Worm (Caenorhabditis elegans): ENCODE measurements around the gene pqn-39.

The pqn-39 gene

DNA sequence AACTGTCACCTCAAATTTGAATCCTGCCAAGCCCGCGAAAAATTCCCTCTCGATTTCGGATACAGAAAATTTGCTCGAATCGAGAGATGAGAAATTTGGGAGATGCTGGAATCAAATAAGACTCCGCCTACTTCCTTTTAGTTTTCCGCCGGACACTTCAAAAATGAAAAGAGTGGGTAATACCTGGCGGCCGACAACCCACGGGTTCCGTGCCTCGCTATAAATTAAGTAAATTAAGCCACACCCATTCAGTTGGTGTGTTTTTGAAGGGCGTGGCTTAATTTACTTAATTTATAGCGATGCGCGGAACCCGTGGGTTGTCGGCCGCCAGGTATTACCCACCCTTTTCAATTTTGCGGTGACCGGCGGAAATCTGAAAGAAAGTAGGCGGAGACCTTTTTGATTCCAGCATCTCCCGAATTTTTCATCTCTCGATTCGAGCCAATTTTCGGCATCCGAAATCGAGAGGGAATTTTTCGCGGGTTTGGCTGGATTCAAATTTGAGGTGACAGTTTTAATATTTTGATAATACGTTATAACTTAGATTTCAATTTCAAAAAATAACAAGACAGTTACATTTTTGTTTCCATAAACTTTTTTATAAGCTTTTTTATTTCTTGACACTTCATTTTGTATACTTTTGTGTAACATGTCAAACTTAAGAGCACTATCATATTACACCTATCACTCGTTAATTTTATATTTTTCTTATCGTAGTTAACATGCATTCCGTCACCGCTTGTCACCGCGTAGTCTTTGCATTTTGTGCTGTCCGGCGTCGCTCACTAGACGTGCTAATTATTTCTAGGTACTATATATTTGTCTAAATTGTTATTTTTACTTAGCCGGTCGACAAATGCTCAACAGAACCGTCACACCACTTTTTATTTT, 21.5 kb downstream of the pqn-39 start:
- no peak for TF ChIP-seq him-1 (tag; optimal IDR thresholded peaks at IDR 0.05)
- no peak for TF ChIP-seq dao-5 (tag; optimal IDR thresholded peaks at IDR 0.05)

DNA sequence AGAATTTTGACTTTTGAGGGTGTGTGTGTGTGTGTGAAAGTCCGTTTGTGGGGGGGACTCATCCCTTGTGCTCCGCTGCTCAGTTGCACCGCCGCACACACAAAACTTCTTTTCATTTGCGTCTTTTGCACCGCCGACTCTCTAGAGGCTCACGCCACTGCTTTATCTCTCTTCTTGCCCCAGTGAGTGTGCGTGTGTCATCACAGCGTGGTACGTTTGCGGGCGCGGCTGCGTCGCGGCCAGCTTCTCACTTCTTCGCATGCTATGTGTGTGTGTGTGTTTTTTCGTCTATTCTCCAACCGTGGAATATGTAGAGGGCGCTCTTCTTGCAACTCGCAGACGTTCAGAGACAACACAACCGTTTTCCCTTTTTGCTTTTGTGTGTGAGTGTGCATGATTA, 23.0 kb downstream of the pqn-39 start:
- TF ChIP-seq dao-5 (tag; optimal IDR thresholded peaks at IDR 0.05) (no peak), him-1 (tag; optimal IDR thresholded peaks at IDR 0.05) (peak; percentile 68)

DNA sequence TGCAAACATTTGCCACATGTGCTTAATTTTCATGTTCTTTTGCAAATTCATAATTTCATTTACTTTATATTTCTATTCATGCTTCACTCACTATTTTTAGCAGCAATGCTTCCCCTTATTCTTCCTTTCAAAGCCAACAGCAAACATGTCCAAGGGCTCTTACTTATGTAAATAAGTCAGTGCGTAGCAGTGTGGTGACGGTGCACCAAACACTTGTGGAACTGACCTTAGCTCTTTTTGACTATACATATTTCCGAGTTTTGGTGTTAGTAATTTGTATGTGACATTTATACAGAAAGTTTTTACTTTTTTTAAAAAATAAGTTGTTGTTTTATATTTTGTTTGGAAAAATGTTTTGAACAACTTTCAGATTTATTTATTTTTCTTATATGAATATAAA, 23.4 kb downstream of the pqn-39 start:
- no peak for TF ChIP-seq dao-5 (tag; optimal IDR thresholded peaks at IDR 0.05)
- no peak for TF ChIP-seq him-1 (tag; optimal IDR thresholded peaks at IDR 0.05)
- TF ChIP-seq W03F9.2 (tag; optimal IDR thresholded peaks at IDR 0.05): no peak

DNA sequence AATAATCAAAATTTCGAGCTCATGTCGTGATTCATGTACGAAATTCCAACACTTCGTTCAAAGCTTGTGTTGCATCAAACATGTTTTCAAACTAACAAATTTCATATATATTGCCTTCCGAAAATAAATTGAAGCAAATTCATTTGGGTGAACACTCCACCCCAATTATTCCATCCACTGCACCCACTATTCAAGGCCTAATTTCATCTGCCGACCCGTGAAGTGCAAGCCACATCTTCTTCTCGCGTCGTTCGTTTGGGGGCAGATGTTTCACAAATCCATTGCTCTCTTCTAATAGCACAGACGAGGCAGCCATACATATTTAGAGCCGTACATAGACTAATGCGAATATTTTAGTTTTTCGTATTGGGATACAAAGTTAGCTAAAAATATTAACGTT, 24.3 kb downstream of the pqn-39 start:
- no peak for TF ChIP-seq W03F9.2 (tag; optimal IDR thresholded peaks at IDR 0.05)
- TF ChIP-seq him-1 (tag; optimal IDR thresholded peaks at IDR 0.05): no peak
- TF ChIP-seq dao-5 (tag; optimal IDR thresholded peaks at IDR 0.05): no peak

DNA sequence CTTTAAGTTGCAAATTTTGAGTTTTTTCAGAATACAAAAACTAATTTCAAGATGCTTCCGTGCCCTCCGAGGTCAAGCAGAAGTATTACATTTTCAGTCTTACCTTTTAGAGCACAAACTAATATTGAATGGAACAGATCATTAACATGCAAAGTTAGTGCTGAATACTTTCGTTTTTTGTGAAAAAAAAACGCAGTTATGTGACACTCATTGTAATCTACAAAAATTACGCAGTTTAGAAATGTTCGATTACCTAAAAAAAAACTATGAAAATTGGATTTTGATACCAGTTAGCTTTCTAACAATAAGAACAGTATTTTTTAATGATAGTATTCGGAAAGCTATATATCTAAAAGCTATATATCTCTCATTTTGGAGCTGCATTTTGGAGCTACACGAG, 26.6 kb downstream of the pqn-39 start:
- no peak for TF ChIP-seq W03F9.2 (tag; optimal IDR thresholded peaks at IDR 0.05)
- TF ChIP-seq him-1 (tag; optimal IDR thresholded peaks at IDR 0.05): no peak

DNA sequence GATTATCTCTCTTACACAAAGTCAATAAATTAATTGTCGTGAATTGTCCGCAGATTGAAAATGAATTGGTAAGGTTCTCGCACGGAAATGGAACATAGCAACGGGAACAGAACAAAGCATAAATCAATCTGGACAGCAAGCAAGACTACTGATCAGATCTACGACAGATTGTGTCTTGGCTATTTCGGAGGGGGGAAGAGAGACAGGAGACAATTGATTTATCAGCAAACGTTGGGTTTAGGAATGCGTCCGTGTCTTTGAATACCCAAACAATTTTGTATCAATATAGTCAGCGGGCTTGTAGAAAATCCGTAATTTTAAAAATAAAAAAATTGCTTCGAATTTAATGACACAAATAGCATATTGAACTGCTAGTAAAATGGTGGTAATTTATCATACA, 27.2 kb downstream of the pqn-39 start:
- TF ChIP-seq W03F9.2 (tag; optimal IDR thresholded peaks at IDR 0.05) (no peak), dao-5 (tag; optimal IDR thresholded peaks at IDR 0.05) (no peak), him-1 (tag; optimal IDR thresholded peaks at IDR 0.05) (no peak)

DNA sequence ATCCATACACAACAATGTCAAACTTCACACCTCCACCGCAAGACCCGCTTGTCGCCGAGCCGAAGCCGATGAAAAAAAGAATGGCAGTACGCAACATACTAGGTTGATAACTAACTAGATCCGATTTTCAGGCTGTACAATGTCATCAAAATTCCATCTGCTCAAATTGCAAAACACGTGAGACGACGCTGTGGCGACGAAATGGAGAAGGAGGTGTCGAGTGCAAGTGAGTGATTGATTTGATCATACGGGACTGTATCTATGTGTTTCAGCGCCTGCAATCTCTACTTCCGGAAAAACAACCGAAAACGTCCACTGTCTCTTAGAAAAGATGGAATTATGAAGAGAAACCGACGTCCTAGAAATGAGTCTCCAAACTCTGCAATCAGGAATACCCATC, 28.2 kb downstream of the pqn-39 start:
- TF ChIP-seq W03F9.2 (tag; optimal IDR thresholded peaks at IDR 0.05) (no peak), him-1 (tag; optimal IDR thresholded peaks at IDR 0.05) (no peak), dao-5 (tag; optimal IDR thresholded peaks at IDR 0.05) (no peak)

DNA sequence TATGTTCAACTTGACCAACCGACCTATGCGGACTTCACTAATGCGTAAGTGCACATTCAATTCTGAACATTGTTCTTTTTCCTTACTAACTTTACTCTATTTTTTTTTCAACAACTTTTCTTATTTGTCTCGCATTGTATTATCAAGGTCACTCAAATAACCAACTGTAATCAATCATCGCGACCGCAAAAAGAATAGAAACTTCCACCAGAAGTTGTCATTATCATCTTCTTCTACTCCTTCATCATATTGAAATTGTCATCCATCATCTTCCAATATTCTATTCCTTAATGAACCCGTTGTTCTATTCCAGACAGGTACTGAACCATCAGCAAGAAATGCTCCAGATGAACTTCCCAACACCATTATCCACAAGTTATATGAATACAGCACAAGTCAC, 29.1 kb downstream of the pqn-39 start:
- TF ChIP-seq dao-5 (tag; optimal IDR thresholded peaks at IDR 0.05) (no peak), W03F9.2 (tag; optimal IDR thresholded peaks at IDR 0.05) (no peak), him-1 (tag; optimal IDR thresholded peaks at IDR 0.05) (no peak)

DNA sequence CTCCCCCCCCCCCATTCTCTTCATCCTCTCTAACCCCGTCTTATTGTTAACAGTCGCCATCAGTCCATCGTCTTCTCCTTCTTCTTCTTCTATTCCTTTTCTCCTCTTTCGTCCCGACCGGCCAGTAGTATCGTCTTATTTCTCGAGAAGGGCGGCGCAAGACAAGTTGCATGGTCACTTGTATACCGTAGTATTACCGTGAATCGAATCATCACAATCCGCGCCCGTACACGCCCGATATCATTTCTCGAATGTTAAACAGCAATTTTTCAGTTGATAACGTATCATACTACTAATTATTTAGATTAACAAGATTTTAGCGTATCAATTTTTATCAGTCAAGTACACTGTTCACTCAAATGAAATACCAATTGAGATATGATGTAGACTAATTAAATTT, 30.6 kb downstream of the pqn-39 start:
- TF ChIP-seq dao-5 (tag; optimal IDR thresholded peaks at IDR 0.05): no peak
- TF ChIP-seq him-1 (tag; optimal IDR thresholded peaks at IDR 0.05): no peak
- no peak for TF ChIP-seq W03F9.2 (tag; optimal IDR thresholded peaks at IDR 0.05)

DNA sequence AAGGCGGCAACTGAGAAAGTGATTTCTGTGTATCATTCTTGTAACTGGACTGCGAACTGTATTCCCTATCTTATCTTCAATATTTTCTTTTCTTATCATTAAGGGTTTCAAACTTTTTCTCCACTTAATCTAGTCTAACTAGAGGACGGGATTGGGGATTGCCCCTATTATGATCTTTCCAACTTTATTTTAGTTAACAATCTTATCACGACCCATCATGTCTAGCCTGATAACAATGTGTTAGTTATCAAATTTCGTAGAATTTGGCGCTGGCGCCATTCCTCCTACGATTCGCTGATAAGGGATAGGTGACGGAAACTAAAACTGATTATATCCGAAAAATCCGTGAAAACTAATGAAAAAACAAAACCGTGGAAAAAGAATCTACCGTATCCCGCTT, 31.1 kb downstream of the pqn-39 start:
- TF ChIP-seq dao-5 (tag; optimal IDR thresholded peaks at IDR 0.05): no peak
- TF ChIP-seq W03F9.2 (tag; optimal IDR thresholded peaks at IDR 0.05): no peak
- TF ChIP-seq him-1 (tag; optimal IDR thresholded peaks at IDR 0.05): no peak

DNA sequence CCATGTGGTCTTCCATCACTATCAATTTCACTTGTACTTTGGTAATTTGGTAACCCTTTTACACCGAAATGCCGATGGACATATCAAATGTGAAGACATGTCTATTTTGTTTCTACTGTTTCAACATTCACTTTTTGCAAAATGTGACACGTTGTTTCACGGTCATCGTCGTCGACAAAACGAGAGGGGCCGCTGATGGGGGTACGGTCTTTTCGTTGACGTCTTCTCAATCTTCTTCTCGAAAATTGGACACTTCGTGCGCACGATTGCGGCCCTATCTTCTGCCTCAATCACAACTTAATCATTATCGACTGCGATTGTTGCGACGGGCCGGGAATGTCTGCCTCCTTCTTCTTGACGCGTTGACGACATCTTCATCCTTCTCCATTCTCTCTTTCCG, 31.8 kb downstream of the pqn-39 start:
- TF ChIP-seq W03F9.2 (tag; optimal IDR thresholded peaks at IDR 0.05): no peak
- TF ChIP-seq dao-5 (tag; optimal IDR thresholded peaks at IDR 0.05): no peak
- TF ChIP-seq him-1 (tag; optimal IDR thresholded peaks at IDR 0.05): no peak

DNA sequence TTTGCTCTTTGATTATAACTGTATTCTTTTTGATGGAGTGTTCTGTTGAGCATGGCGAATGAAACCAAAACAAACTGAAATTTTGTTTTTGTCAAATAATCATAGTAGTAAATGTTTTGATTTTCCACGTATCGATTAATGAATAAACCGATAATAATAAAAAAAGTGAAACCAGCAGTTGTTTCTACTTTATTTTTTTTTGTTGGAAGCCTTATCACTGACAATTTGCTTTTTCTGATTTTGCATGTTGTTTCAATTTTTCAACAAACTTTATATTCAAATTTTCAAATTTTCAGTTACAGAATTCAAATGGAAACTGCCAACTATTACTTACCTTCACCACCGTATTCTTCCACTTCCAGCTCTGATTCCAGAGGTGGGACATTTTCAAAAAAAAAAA, 33.9 kb downstream of the pqn-39 start, which contains the start of gene elt-3:
TSS of gene elt-3 (plus strand) at position 301 of the 400 bp plus-strand sequence.
- TF ChIP-seq W03F9.2 (tag; optimal IDR thresholded peaks at IDR 0.05): no peak
- no peak for TF ChIP-seq him-1 (tag; optimal IDR thresholded peaks at IDR 0.05)
- no peak for TF ChIP-seq dao-5 (tag; optimal IDR thresholded peaks at IDR 0.05)

DNA sequence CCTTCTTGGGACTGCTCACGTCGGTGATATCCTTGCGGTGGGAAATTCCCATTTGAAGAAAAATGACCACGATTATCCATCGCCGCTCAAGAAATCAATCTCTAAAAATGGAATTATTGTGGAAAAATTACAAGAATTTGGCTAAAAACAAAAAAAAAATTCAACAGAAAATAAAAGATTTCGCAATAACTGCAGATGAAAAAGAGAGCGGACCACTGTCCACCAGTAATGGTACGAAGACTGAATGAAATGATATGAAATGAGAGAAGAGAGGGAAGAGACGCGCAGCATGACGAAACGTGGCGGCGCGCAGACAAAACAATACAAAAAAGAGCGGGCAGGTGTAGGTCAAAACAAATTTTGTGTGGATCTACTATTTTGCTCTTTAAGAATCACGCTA, 38.9 kb downstream of the pqn-39 start, which contains the start of gene meg-1:
TSS of gene meg-1 (minus strand) at position 101 of the 400 bp plus-strand sequence.
- TF ChIP-seq him-1 (tag; optimal IDR thresholded peaks at IDR 0.05) (no peak), dao-5 (tag; optimal IDR thresholded peaks at IDR 0.05) (no peak), W03F9.2 (tag; optimal IDR thresholded peaks at IDR 0.05) (no peak)

DNA sequence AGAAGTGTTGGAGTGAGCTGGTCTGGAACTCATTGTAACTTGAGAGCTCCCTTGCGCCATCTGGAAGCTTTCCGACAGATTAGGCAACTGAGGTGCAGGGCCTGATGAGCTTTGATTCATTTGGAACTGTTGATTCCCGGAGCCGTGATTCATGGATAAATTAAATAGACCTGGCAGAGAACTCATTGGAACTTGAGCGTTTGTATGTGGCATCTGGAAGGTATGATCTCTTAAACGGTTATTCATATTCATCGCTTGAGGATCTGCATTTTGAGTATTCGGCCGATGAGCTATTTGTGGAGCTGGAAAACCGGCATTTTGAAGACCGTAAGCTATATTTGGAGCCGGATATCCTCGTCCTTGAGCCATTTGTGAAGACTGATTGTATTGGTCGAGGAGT, 39.9 kb downstream of the pqn-39 start:
- TF ChIP-seq dao-5 (tag; optimal IDR thresholded peaks at IDR 0.05) (no peak), him-1 (tag; optimal IDR thresholded peaks at IDR 0.05) (no peak), W03F9.2 (tag; optimal IDR thresholded peaks at IDR 0.05) (no peak)

DNA sequence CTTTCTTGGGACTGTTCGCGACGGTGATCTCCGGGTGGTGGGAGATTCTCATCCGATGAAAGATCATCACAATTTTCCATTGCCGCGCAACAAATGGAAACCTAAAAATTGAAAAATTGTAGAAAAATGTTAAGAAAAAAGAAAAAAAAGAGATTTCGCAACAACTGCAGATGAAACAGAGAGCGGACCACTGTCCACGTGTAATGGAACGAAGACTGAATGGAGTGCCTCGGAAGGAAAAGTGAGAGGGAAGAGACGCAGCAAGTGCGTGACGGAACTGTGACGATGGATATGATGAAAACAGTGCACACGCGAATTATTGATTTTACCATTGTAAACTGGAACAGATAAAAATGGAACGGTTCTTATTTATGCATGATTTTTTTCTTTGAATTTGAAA, 42.4 kb downstream of the pqn-39 start, which contains the start of gene meg-2:
TSS of gene meg-2 (minus strand) at position 101 of the 400 bp plus-strand sequence.
- TF ChIP-seq dao-5 (tag; optimal IDR thresholded peaks at IDR 0.05) (no peak), W03F9.2 (tag; optimal IDR thresholded peaks at IDR 0.05) (no peak), him-1 (tag; optimal IDR thresholded peaks at IDR 0.05) (no peak)

Measured in whole organism, L4/young adult.